Worm (Caenorhabditis elegans) whole organism, young adult: ENCODE measurements around the gene nprl-2.

ENCODE experiments used
- B0336.3 ChIP-seq: fragments of 200-800 bp; sonication (Bioruptor generic); IDR thresholded peaks from 2 replicates; pipeline ENCODE4 v1.3.6; 2022; ENCODE audit warnings: missing genetic modification characterization, missing compliant biosample characterization
- D2030.7 ChIP-seq: fragments of 200-800 bp; sonication (Bioruptor generic); IDR thresholded peaks from 2 replicates; pipeline ENCODE4 v1.3.6; 2022; ENCODE audit warnings: missing genetic modification reagents, missing genetic modification characterization, missing compliant biosample characterization
- F22D6.2 ChIP-seq: sonication (generic microtip); optimal IDR thresholded peaks from 2 replicates; lab custom pipeline; 2016; ENCODE audit warnings: mild to moderate bottlenecking, missing genetic modification characterization, missing compliant biosample characterization
- F23B12.7 ChIP-seq: sonication (generic microtip); optimal IDR thresholded peaks from 2 replicates; lab custom pipeline; 2017; ENCODE audit warnings: missing genetic modification characterization, mild to moderate bottlenecking, missing compliant biosample characterization, antibody characterized with exemption, moderate library complexity; ENCODE audit not compliant: insufficient read depth
- F39B2.1 ChIP-seq: fragments of 200-800 bp; sonication (Bioruptor generic); IDR thresholded peaks from 2 replicates; pipeline ENCODE4 v1.3.6; 2022; ENCODE audit warnings: missing genetic modification reagents, missing genetic modification characterization, missing compliant biosample characterization
- F52B5.7 ChIP-seq: sonication (generic microtip); optimal IDR thresholded peaks from 2 replicates; lab custom pipeline; 2016; ENCODE audit warnings: mild to moderate bottlenecking, missing genetic modification characterization, missing compliant biosample characterization
- F55B11.4 ChIP-seq: sonication (generic microtip); optimal IDR thresholded peaks from 2 replicates; lab custom pipeline; 2016; ENCODE audit warnings: missing compliant biosample characterization, missing genetic modification characterization, borderline replicate concordance; ENCODE audit not compliant: insufficient read depth
- Y67H2A.10 ChIP-seq: fragments of 200-800 bp; sonication (Bioruptor generic); conservative IDR thresholded peaks from 2 replicates; pipeline ENCODE4 v1.3.6; 2022; ENCODE audit warnings: missing genetic modification reagents, missing genetic modification characterization, missing compliant biosample characterization
- ZK185.1 ChIP-seq: sonication (generic microtip); optimal IDR thresholded peaks from 2 replicates; lab custom pipeline; 2016; ENCODE audit warnings: mild to moderate bottlenecking, missing genetic modification characterization, missing compliant biosample characterization; ENCODE audit not compliant: poor library complexity, severe bottlenecking
- atf-7 ChIP-seq: sonication (generic microtip); optimal IDR thresholded peaks from 2 replicates; lab custom pipeline; 2017; ENCODE audit warnings: mild to moderate bottlenecking, missing genetic modification characterization, missing compliant biosample characterization
- ccch-3 ChIP-seq: fragments of 200-800 bp; sonication (Bioruptor generic); optimal IDR thresholded peaks from 2 replicates; lab custom pipeline; 2018; ENCODE audit warnings: mild to moderate bottlenecking, missing genetic modification characterization, missing compliant biosample characterization
- ceh-27 ChIP-seq: fragments of 200-800 bp; sonication (Bioruptor generic); optimal IDR thresholded peaks from 2 replicates; lab custom pipeline; 2018; ENCODE audit warnings: mild to moderate bottlenecking, missing genetic modification characterization, moderate library complexity, missing compliant biosample characterization
- ceh-40 ChIP-seq: fragments of 200-800 bp; sonication (Bioruptor generic); IDR thresholded peaks from 2 replicates; pipeline ENCODE4 v1.3.6; 2022; ENCODE audit warnings: missing genetic modification characterization, missing compliant biosample characterization
- die-1 ChIP-seq: sonication (generic microtip); optimal IDR thresholded peaks from 2 replicates; lab custom pipeline; 2016; ENCODE audit warnings: missing genotype, mild to moderate bottlenecking, missing genetic modification characterization, missing compliant biosample characterization
- dpl-1 ChIP-seq: fragments of 150-350 bp; optimal IDR thresholded peaks from 2 replicates; lab custom pipeline; 2014; ENCODE audit warnings: missing biosample characterization, missing genetic modification reagents, missing genetic modification characterization
- egl-18 ChIP-seq: fragments of 200-800 bp; sonication (Bioruptor generic); IDR thresholded peaks from 2 replicates; pipeline ENCODE4 v1.3.6; 2022; ENCODE audit warnings: missing genetic modification reagents, missing genetic modification characterization, missing compliant biosample characterization
- egl-44 ChIP-seq: fragments of 200-800 bp; sonication (Bioruptor generic); IDR thresholded peaks from 2 replicates; pipeline ENCODE4 v1.3.6; 2022; ENCODE audit warnings: missing genetic modification reagents, missing genetic modification characterization, missing compliant biosample characterization
- him-1 ChIP-seq: sonication (generic microtip); optimal IDR thresholded peaks from 2 replicates; lab custom pipeline; 2016; ENCODE audit warnings: missing genotype, missing genetic modification reagents, missing genetic modification characterization, missing compliant biosample characterization
- hmg-20 ChIP-seq: fragments of 200-800 bp; sonication (Bioruptor generic); IDR thresholded peaks from 2 replicates; pipeline ENCODE4 v1.3.6; 2022; ENCODE audit warnings: missing genetic modification reagents, missing genetic modification characterization, missing compliant biosample characterization
- hsf-1 ChIP-seq: fragments of 200-800 bp; sonication (Bioruptor generic); IDR thresholded peaks from 2 replicates; pipeline ENCODE4 v1.3.6; 2022; ENCODE audit warnings: missing genetic modification reagents, missing genetic modification characterization, missing compliant biosample characterization
- lsy-27 ChIP-seq: sonication (generic microtip); optimal IDR thresholded peaks from 2 replicates; lab custom pipeline; 2017; ENCODE audit warnings: missing genetic modification characterization, mild to moderate bottlenecking, missing compliant biosample characterization, antibody characterized with exemption, missing genotype, borderline replicate concordance; ENCODE audit not compliant: insufficient read depth
- madf-3 ChIP-seq: fragments of 200-800 bp; sonication (Bioruptor generic); IDR thresholded peaks from 2 replicates; pipeline ENCODE4 v1.3.6; 2022; ENCODE audit warnings: missing genetic modification reagents, missing genetic modification characterization, missing compliant biosample characterization
- mxl-1 ChIP-seq: sonication (generic microtip); optimal IDR thresholded peaks from 2 replicates; lab custom pipeline; 2016; ENCODE audit warnings: missing genetic modification characterization, missing compliant biosample characterization
- nhr-179 ChIP-seq: sonication (generic microtip); optimal IDR thresholded peaks from 2 replicates; lab custom pipeline; 2016; ENCODE audit warnings: mild to moderate bottlenecking, missing genetic modification characterization, missing compliant biosample characterization
- pbrm-1 ChIP-seq: fragments of 200-800 bp; sonication (Bioruptor generic); IDR thresholded peaks from 2 replicates; pipeline ENCODE4 v1.3.6; 2022; ENCODE audit warnings: missing genetic modification reagents, missing genetic modification characterization, missing compliant biosample characterization
- rec-8 ChIP-seq, 2 experiments: sonication (generic microtip); optimal IDR thresholded peaks; 2 replicates each; lab custom pipeline; 2016; ENCODE audit warnings: mild to moderate bottlenecking in 2 of 2, missing genetic modification characterization in 2 of 2, missing genetic modification reagents in 2 of 2, missing genotype in 2 of 2, missing biosample characterization in 1 of 2, missing compliant biosample characterization in 1 of 2, moderate library complexity in 1 of 2
- sdz-38 ChIP-seq: sonication (generic microtip); optimal IDR thresholded peaks from 2 replicates; lab custom pipeline; 2016; ENCODE audit warnings: missing genotype, missing genetic modification characterization, missing compliant biosample characterization
- sea-2 ChIP-seq: fragments of 200-800 bp; sonication (Bioruptor generic); IDR thresholded peaks from 2 replicates; pipeline ENCODE4 v1.3.6; 2022; ENCODE audit warnings: missing genetic modification characterization, missing compliant biosample characterization
- sptf-2 ChIP-seq: fragments of 200-800 bp; sonication (Bioruptor generic); optimal IDR thresholded peaks from 2 replicates; lab custom pipeline; 2018; ENCODE audit warnings: mild to moderate bottlenecking, missing genetic modification characterization, missing compliant biosample characterization
- tbx-9 ChIP-seq: sonication (generic microtip); optimal IDR thresholded peaks from 2 replicates; lab custom pipeline; 2016; ENCODE audit warnings: borderline replicate concordance, missing genetic modification characterization, inconsistent platforms, missing compliant biosample characterization
- xnd-1 ChIP-seq: sonication (generic microtip); optimal IDR thresholded peaks from 2 replicates; lab custom pipeline; 2016; ENCODE audit warnings: missing genotype, missing genetic modification reagents, missing genetic modification characterization, missing compliant biosample characterization
- zfh-2 ChIP-seq: fragments of 200-800 bp; sonication (Bioruptor generic); conservative IDR thresholded peaks from 2 replicates; pipeline ENCODE4 v1.3.6; 2022; ENCODE audit warnings: missing genetic modification reagents, missing genetic modification characterization, missing compliant biosample characterization
- ztf-18 ChIP-seq: sonication (generic microtip); optimal IDR thresholded peaks from 2 replicates; lab custom pipeline; 2016; ENCODE audit warnings: missing genotype, mild to moderate bottlenecking, missing genetic modification characterization, missing compliant biosample characterization

nprl-2 gene

DNA sequence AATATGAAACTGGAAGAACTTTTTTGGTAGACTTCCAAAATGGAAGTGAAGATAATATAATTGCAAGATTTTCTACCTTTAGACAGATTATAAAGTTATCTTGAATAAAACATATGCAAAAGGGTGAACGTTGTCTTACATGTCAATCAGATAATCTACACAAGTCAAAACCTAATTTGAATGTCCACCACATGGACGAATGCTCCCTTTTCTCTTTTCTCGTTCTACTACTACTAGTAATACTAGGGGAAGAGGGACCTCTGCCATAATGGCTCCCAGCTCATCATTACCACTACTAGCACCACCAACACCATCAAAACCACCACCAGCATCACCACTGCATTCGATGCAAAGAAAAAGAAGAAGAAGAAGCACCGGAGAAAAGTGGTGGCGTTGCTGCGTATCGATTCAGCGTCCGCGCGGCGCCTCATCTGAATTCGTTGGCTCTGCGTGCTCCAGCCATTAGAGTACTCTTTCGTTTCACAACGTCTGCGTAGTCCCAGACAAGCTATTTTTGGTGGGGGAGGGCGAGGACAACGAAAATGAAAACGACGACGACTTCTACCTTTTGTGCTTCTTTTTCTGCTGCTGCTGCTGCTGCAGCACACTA lies 28.8 kb downstream of the nprl-2 start:
- no peak for TF ChIP-seq B0336.3 (GFP tag; lab: Robert Waterston, UW)
- TF ChIP-seq egl-18 (GFP tag; lab: Robert Waterston, UW) = 0 out of 2 replicates have a peak, but pooled peaks have one; percentile 26

ce11 chrIV:7586972-7587371 lies 30.4 kb downstream of the nprl-2 start:
- TF ChIP-seq sea-2 (GFP tag; lab: Robert Waterston, UW) (no peak), xnd-1 (tag; lab: Kevin White, UChicago) (no peak), egl-44 (GFP tag; lab: Robert Waterston, UW) (no peak), F39B2.1 (GFP tag; lab: Robert Waterston, UW) (no peak)

ce11 chrIV:7588631-7589030 lies 32.0 kb downstream of the nprl-2 start, which contains the start of gene cla-1:
Gene cla-1, plus strand, starts transcription at chrIV:7588931.
- TF ChIP-seq D2030.7 (GFP tag; lab: Robert Waterston, UW) (no peak), die-1 (tag; lab: Kevin White, UChicago) (no peak), B0336.3 (GFP tag; lab: Robert Waterston, UW) (no peak), sdz-38 (no peak), Y67H2A.10 (GFP tag; lab: Robert Waterston, UW) (no peak), rec-8 (tag; optimal IDR thresholded peaks at IDR 0.05; lab: Kevin White, UChicago) (no peak), F23B12.7 (tag; lab: Kevin White, UChicago) (no peak), madf-3 (GFP tag; lab: Robert Waterston, UW) (no peak), mxl-1 (no peak), pbrm-1 (GFP tag; lab: Robert Waterston, UW) (no peak), ZK185.1 (tag; lab: Kevin White, UChicago) (no peak)

DNA sequence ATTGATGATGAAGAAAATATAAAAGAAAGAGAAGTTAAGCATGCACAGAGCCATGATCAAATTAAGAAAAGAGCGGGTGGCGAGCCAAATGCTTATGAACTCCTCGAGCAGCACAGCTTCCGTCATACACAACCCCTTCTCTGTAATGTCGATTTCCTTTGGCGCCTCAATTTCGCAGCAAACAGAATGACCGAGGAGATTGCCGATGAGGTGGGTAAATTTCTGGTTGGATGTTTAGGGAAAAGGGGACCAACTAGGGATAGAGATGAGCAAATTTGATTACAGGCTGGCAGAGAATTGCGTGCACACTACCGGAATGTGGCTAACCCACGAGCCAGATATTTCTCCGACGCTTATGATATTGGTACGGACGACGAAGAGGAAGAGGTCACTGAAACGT lies 48.8 kb downstream of the nprl-2 start:
- TF ChIP-seq sea-2 (GFP tag; lab: Robert Waterston, UW) = no peak
- no peak for TF ChIP-seq ztf-18 (tag; lab: Kevin White, UChicago)
- TF ChIP-seq him-1 (tag; lab: Kevin White, UChicago) = no peak
- no peak for TF ChIP-seq ceh-27 (GFP tag; lab: Kevin White, UChicago)
- no peak for TF ChIP-seq F52B5.7 (tag; lab: Kevin White, UChicago)
- 0 out of 2 replicates have a peak, but pooled peaks have one; percentile 8 for TF ChIP-seq zfh-2 (GFP tag; lab: Robert Waterston, UW)

DNA sequence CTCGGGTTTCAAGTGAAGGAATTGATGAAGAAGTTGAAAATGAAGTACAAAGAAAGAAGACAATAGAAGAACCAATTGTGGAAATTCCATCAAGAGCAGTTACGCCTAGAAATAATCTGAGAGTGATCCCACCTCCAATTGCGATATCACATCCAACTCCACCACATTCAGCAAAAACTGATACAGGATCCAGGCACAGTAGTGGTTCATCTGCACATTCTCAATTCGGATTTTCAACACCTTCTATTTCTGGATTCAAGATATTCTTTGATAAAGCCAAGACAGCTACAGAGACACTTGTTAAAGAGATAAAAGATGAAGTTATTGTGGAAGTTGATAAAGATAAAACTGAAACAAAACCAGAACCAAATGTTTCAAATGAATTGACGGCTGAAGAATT lies 51.5 kb downstream of the nprl-2 start:
- TF ChIP-seq lsy-27 (tag; lab: Kevin White, UChicago) = no peak
- TF ChIP-seq tbx-9 = no peak
- TF ChIP-seq hsf-1 (GFP tag; lab: Robert Waterston, UW) = no peak
- no peak for TF ChIP-seq xnd-1 (tag; lab: Kevin White, UChicago)
- no peak for TF ChIP-seq atf-7
- no peak for TF ChIP-seq sptf-2
- no peak for TF ChIP-seq him-1 (tag; lab: Kevin White, UChicago)
- no peak for TF ChIP-seq hmg-20
- no peak for TF ChIP-seq ccch-3 (GFP tag; lab: Kevin White, UChicago)
- TF ChIP-seq F55B11.4 (tag; lab: Kevin White, UChicago) = no peak
- no peak for TF ChIP-seq egl-18 (GFP tag; lab: Robert Waterston, UW)
- TF ChIP-seq ceh-40 (GFP tag; lab: Robert Waterston, UW) = no peak
- no peak for TF ChIP-seq mxl-1
- no peak for TF ChIP-seq nhr-179 (tag; lab: Kevin White, UChicago)
- TF ChIP-seq F52B5.7 (tag; lab: Kevin White, UChicago) = no peak
- no peak for TF ChIP-seq F22D6.2 (tag; lab: Kevin White, UChicago)
- no peak for TF ChIP-seq dpl-1 (GFP tag; lab: Kevin White, UChicago)
